Worm (Caenorhabditis elegans): ENCODE data around the gene nhr-43.

DNA sequence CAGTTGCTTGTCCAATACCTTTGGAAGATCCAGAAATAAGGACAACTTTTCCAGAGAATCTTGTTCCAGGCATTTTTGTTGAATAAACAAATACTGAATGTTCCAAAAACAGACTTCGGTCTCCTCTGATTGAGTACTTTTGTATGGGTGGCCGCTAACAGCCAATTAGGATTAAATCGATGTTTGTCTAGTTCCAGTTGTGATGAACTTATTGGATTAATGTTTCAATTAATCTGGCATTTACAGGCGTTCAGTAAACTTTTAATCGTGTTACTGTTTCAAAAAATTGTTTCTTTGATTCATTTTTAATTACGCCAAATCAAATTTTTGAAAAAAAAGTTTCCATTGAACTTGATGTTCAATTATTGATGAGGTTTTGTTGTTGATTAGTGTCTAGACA is 42.9 kb downstream of the nhr-43 start, which contains the start of gene ZK829.1:
- TF ChIP-seq dox-1 (GFP tag; IDR thresholded peaks at IDR 0.05) (no peak), nhr-179 (tag; optimal IDR thresholded peaks at IDR 0.05) (no peak), somi-1 (GFP tag; optimal IDR thresholded peaks at IDR 0.05) (no peak)
